Worm (Caenorhabditis elegans) whole organism, early embryonic: ENCODE results near the gene K02A6.1.

Experiments
- ama-1 ChIP-seq: fragments of 150-350 bp; optimal IDR thresholded peaks from 2 replicates; lab custom pipeline; 2014
- ceh-13 ChIP-seq: fragments of 200-800 bp; sonication (Bioruptor generic); optimal IDR thresholded peaks from 2 replicates; lab custom pipeline; 2018; ENCODE audit warnings: mild to moderate bottlenecking, missing genetic modification characterization, missing compliant biosample characterization
- flt-1 ChIP-seq: fragments of 200-800 bp; sonication (Bioruptor generic); IDR thresholded peaks from 2 replicates; pipeline ENCODE4 v1.3.6; 2022; ENCODE audit warnings: missing genetic modification characterization, missing compliant biosample characterization
- pes-1 ChIP-seq: fragments of 200-800 bp; sonication (Bioruptor generic); IDR thresholded peaks from 2 replicates; pipeline ENCODE4 v1.3.6; 2022; ENCODE audit warnings: missing genetic modification reagents, missing genetic modification characterization, missing compliant biosample characterization
- scrt-1 ChIP-seq: fragments of 200-800 bp; sonication (Bioruptor generic); IDR thresholded peaks from 2 replicates; pipeline ENCODE4 v1.3.6; 2022; ENCODE audit warnings: missing genetic modification characterization, missing compliant biosample characterization
- tbx-11 ChIP-seq: fragments of 200-800 bp; sonication (Bioruptor generic); IDR thresholded peaks from 2 replicates; pipeline ENCODE4 v1.3.6; 2022; ENCODE audit warnings: missing genetic modification characterization, missing compliant biosample characterization
- tbx-37 ChIP-seq: fragments of 200-800 bp; sonication (Bioruptor generic); conservative IDR thresholded peaks from 2 replicates; pipeline ENCODE4 v1.3.6; 2022; ENCODE audit warnings: missing genetic modification reagents, missing genetic modification characterization, missing compliant biosample characterization
- tra-4 ChIP-seq: sonication (generic microtip); optimal IDR thresholded peaks from 2 replicates; lab custom pipeline; 2017; ENCODE audit warnings: missing genetic modification characterization, missing compliant biosample characterization

- TF ChIP-seq tbx-11 (no peak), tra-4 (tag; lab: Kevin White, UChicago) (no peak), ceh-13 (no peak), ama-1 (lab: Kevin White, UChicago) (no peak), flt-1 (GFP tag; lab: Robert Waterston, UW) (no peak), tbx-37 (GFP tag; lab: Robert Waterston, UW) (no peak), pes-1 (GFP tag; lab: Robert Waterston, UW) (no peak), scrt-1 (no peak)
These were observed 26.6 kb downstream of the K02A6.1 start, which contains the start of gene kqt-2 for ce11 chrX:8246126-8246525.
